Fruit fly (Drosophila melanogaster) whole organism, embryonic: Measurements from ENCODE around the gene nSMase.

Experiments used
- ATbp ChIP-seq: fragments of 200-800 bp; sonication (Bioruptor generic); optimal IDR thresholded peaks from 2 replicates; lab custom pipeline; 2017; ENCODE audit warnings: missing biosample characterization, mild to moderate bottlenecking, missing genetic modification characterization, missing genetic modification reagents
- CG10209 ChIP-seq: fragments of 200-800 bp; sonication (Bioruptor generic); optimal IDR thresholded peaks from 3 replicates; lab custom pipeline; 2017; ENCODE audit warnings: missing biosample characterization, mild to moderate bottlenecking, missing genetic modification characterization, missing genetic modification reagents
- CG11398 ChIP-seq: fragments of 200-800 bp; sonication (Bioruptor generic); optimal IDR thresholded peaks from 2 replicates; lab custom pipeline; 2016; ENCODE audit warnings: missing biosample characterization, missing genetic modification characterization
- CG11504 ChIP-seq: fragments of 200-800 bp; sonication (Bioruptor generic); optimal IDR thresholded peaks from 3 replicates; lab custom pipeline; 2019; ENCODE audit warnings: missing biosample characterization, mild to moderate bottlenecking, missing genetic modification characterization, moderate library complexity
- CG13296 ChIP-seq: fragments of 200-800 bp; sonication (Bioruptor generic); optimal IDR thresholded peaks from 3 replicates; lab custom pipeline; 2018; ENCODE audit warnings: missing biosample characterization, mild to moderate bottlenecking, missing genetic modification characterization
- CG13894 ChIP-seq: fragments of 200-800 bp; sonication (Bioruptor generic); optimal IDR thresholded peaks from 3 replicates; lab custom pipeline; 2018; ENCODE audit warnings: missing biosample characterization, mild to moderate bottlenecking, missing genetic modification characterization, moderate library complexity
- CG14014 ChIP-seq: fragments of 200-800 bp; sonication (Bioruptor generic); IDR thresholded peaks from 2 replicates; pipeline ENCODE4 v1.3.6; 2022; ENCODE audit warnings: missing biosample characterization, missing genetic modification characterization
- CG1529 ChIP-seq: fragments of 200-800 bp; sonication (Bioruptor generic); optimal IDR thresholded peaks from 3 replicates; lab custom pipeline; 2018; ENCODE audit warnings: missing biosample characterization, missing genetic modification characterization
- CG1603 ChIP-seq: fragments of 200-800 bp; sonication (Bioruptor generic); optimal IDR thresholded peaks from 2 replicates; lab custom pipeline; 2019; ENCODE audit warnings: missing biosample characterization, mild to moderate bottlenecking, missing genetic modification characterization, moderate library complexity
- CG17829 ChIP-seq: fragments of 200-800 bp; optimal IDR thresholded peaks from 2 replicates; lab custom pipeline; 2019; ENCODE audit warnings: missing biosample characterization, mild to moderate bottlenecking, missing genetic modification characterization, moderate library complexity
- CG2678 ChIP-seq: fragments of 200-800 bp; sonication (Bioruptor generic); optimal IDR thresholded peaks from 3 replicates; lab custom pipeline; 2019; ENCODE audit warnings: missing biosample characterization, mild to moderate bottlenecking, missing genetic modification characterization, moderate library complexity
- CG31365 ChIP-seq: fragments of 200-800 bp; sonication (Bioruptor generic); optimal IDR thresholded peaks from 2 replicates; lab custom pipeline; 2018; ENCODE audit warnings: missing biosample characterization, mild to moderate bottlenecking, missing genetic modification characterization
- CG31388 ChIP-seq: fragments of 200-800 bp; sonication (Bioruptor generic); optimal IDR thresholded peaks from 2 replicates; lab custom pipeline; 2016; ENCODE audit warnings: missing biosample characterization, missing genetic modification characterization
- CG31441 ChIP-seq: fragments of 200-800 bp; sonication (Bioruptor generic); IDR thresholded peaks from 2 replicates; pipeline ENCODE4 v1.3.6; 2022; ENCODE audit warnings: missing biosample characterization, missing genetic modification characterization
- CG32532 ChIP-seq: fragments of 200-800 bp; sonication (Bioruptor generic); IDR thresholded peaks from 2 replicates; pipeline ENCODE4 v1.3.6; 2022; ENCODE audit warnings: missing biosample characterization, missing genetic modification characterization
- CG32772 ChIP-seq: fragments of 200-800 bp; sonication (Bioruptor generic); IDR thresholded peaks from 2 replicates; pipeline ENCODE4 v1.3.6; 2022; ENCODE audit warnings: missing biosample characterization, missing genetic modification characterization
- CG7745 ChIP-seq: fragments of 200-800 bp; sonication (Bioruptor generic); optimal IDR thresholded peaks from 2 replicates; lab custom pipeline; 2018; ENCODE audit warnings: missing biosample characterization, mild to moderate bottlenecking, missing genetic modification characterization, moderate library complexity
- CG7839 ChIP-seq: fragments of 200-800 bp; sonication (Bioruptor generic); optimal IDR thresholded peaks from 3 replicates; lab custom pipeline; 2018; ENCODE audit warnings: missing biosample characterization, mild to moderate bottlenecking, missing genetic modification characterization, moderate library complexity
- CG8281 ChIP-seq: fragments of 200-800 bp; sonication (Bioruptor generic); optimal IDR thresholded peaks from 2 replicates; lab custom pipeline; 2018; ENCODE audit warnings: missing biosample characterization, mild to moderate bottlenecking, missing genetic modification characterization, moderate library complexity
- CG8359 ChIP-seq: fragments of 200-800 bp; sonication (Bioruptor generic); optimal IDR thresholded peaks from 2 replicates; lab custom pipeline; 2017; ENCODE audit warnings: missing biosample characterization, mild to moderate bottlenecking, missing genetic modification characterization, borderline replicate concordance
- CG9876 ChIP-seq: fragments of 200-800 bp; sonication (Bioruptor generic); optimal IDR thresholded peaks from 2 replicates; lab custom pipeline; 2016; ENCODE audit warnings: missing biosample characterization, missing genetic modification characterization
- ERR ChIP-seq: fragments of 200-800 bp; sonication (Bioruptor generic); optimal IDR thresholded peaks from 2 replicates; lab custom pipeline; 2016; ENCODE audit warnings: missing biosample characterization, missing genetic modification characterization
- Eip74EF ChIP-seq, 2 experiments: fragments of 200-800 bp in 1 of 2; fragments of >200 bp in 1 of 2; sonication (Bioruptor generic) in 1 of 2; optimal IDR thresholded peaks; 2 replicates each; lab custom pipeline; 2017 to 2019; ENCODE audit warnings: missing biosample characterization in 2 of 2, missing genetic modification characterization in 2 of 2, mild to moderate bottlenecking in 1 of 2, moderate library complexity in 1 of 2
- Elba2 ChIP-seq: fragments of 200-800 bp; sonication (Bioruptor generic); optimal IDR thresholded peaks from 3 replicates; lab custom pipeline; 2016; ENCODE audit warnings: missing biosample characterization, missing genetic modification characterization
- Ets65A ChIP-seq: fragments of 200-800 bp; sonication (Bioruptor generic); peaks from one replicate; lab custom pipeline; 2016; ENCODE audit warnings: missing biosample characterization, missing genetic modification characterization
- HHEX ChIP-seq: fragments of 200-800 bp; sonication (Bioruptor generic); optimal IDR thresholded peaks from 3 replicates; lab custom pipeline; 2017; ENCODE audit warnings: missing biosample characterization, mild to moderate bottlenecking, missing genetic modification characterization, missing genetic modification reagents
- Hmx ChIP-seq: fragments of 200-800 bp; sonication (Bioruptor generic); optimal IDR thresholded peaks from 2 replicates; lab custom pipeline; 2016; ENCODE audit warnings: missing biosample characterization, missing genetic modification characterization
- Hr3 ChIP-seq: fragments of 200-800 bp; sonication (Bioruptor generic); optimal IDR thresholded peaks from 3 replicates; lab custom pipeline; 2016; ENCODE audit warnings: missing biosample characterization, missing genetic modification characterization
- MESR4 ChIP-seq: fragments of 200-800 bp; sonication (Bioruptor generic); optimal IDR thresholded peaks from 2 replicates; lab custom pipeline; 2018; ENCODE audit warnings: missing biosample characterization, mild to moderate bottlenecking, missing genetic modification characterization, moderate library complexity
- NfI ChIP-seq: fragments of 200-800 bp; sonication (Bioruptor generic); optimal IDR thresholded peaks from 3 replicates; lab custom pipeline; 2018; ENCODE audit warnings: missing biosample characterization, mild to moderate bottlenecking, missing genetic modification characterization, moderate library complexity
- Oli ChIP-seq: fragments of 200-800 bp; sonication (Bioruptor generic); optimal IDR thresholded peaks from 2 replicates; lab custom pipeline; 2018; ENCODE audit warnings: missing biosample characterization, mild to moderate bottlenecking, missing genetic modification characterization, moderate library complexity
- Poxn ChIP-seq: fragments of 200-800 bp; sonication (Bioruptor generic); IDR thresholded peaks from 2 replicates; pipeline ENCODE4 v1.3.6; 2022; ENCODE audit warnings: missing biosample characterization, missing genetic modification characterization
- Sin3A ChIP-seq: fragments of >200 bp; optimal IDR thresholded peaks from 2 replicates; lab custom pipeline; 2018
- Sry-β ChIP-seq: fragments of 200-800 bp; sonication (Bioruptor generic); optimal IDR thresholded peaks from 2 replicates; lab custom pipeline; 2018; ENCODE audit warnings: missing biosample characterization, mild to moderate bottlenecking, missing genetic modification characterization, moderate library complexity
- Xbp1 ChIP-seq: fragments of 200-800 bp; sonication (Bioruptor generic); optimal IDR thresholded peaks from 3 replicates; lab custom pipeline; 2016; ENCODE audit warnings: missing biosample characterization, mild to moderate bottlenecking, missing genetic modification characterization
- ab ChIP-seq: fragments of 200-800 bp; sonication (Bioruptor generic); optimal IDR thresholded peaks from 2 replicates; lab custom pipeline; 2016; ENCODE audit warnings: missing biosample characterization, missing genetic modification characterization
- bbx ChIP-seq: fragments of 200-800 bp; sonication (Bioruptor generic); IDR thresholded peaks from 2 replicates; pipeline ENCODE4 v1.3.6; 2022; ENCODE audit warnings: missing biosample characterization, missing genetic modification characterization; ENCODE audit not compliant: partially characterized antibody
- chinmo ChIP-seq: fragments of 200-800 bp; sonication (Bioruptor generic); IDR thresholded peaks from 4 replicates; pipeline ENCODE4 v1.3.6; 2022; ENCODE audit warnings: missing biosample characterization, missing genetic modification characterization; ENCODE audit not compliant: partially characterized antibody
- exex ChIP-seq: fragments of 200-800 bp; sonication (Bioruptor generic); optimal IDR thresholded peaks from 4 replicates; lab custom pipeline; 2018; ENCODE audit warnings: missing biosample characterization, mild to moderate bottlenecking, missing genetic modification characterization, moderate library complexity
- gcm ChIP-seq: fragments of 200-800 bp; sonication (Bioruptor generic); optimal IDR thresholded peaks from 2 replicates; lab custom pipeline; 2019; ENCODE audit warnings: missing biosample characterization, mild to moderate bottlenecking, missing genetic modification characterization, moderate library complexity
- gt ChIP-seq: fragments of 200-800 bp; sonication (Bioruptor generic); IDR thresholded peaks from 2 replicates; pipeline ENCODE4 v1.3.6; 2022; ENCODE audit warnings: missing biosample characterization, missing genetic modification characterization
- her ChIP-seq: fragments of 200-800 bp; sonication (Bioruptor generic); optimal IDR thresholded peaks from 2 replicates; lab custom pipeline; 2016; ENCODE audit warnings: missing biosample characterization, missing genetic modification characterization
- insv ChIP-seq, 2 experiments: fragments of 200-800 bp; sonication (Bioruptor generic); optimal IDR thresholded peaks; 3 replicates each; lab custom pipeline; 2016 to 2018; ENCODE audit warnings: missing biosample characterization in 2 of 2, missing genetic modification characterization in 2 of 2
- knrl ChIP-seq: fragments of 200-800 bp; sonication (Bioruptor generic); IDR thresholded peaks from 3 replicates; pipeline ENCODE4 v1.3.6; 2022; ENCODE audit warnings: missing biosample characterization, missing genetic modification characterization; ENCODE audit not compliant: partially characterized antibody
- lmd ChIP-seq: fragments of 200-800 bp; sonication (Bioruptor generic); IDR thresholded peaks from 2 replicates; pipeline ENCODE4 v1.3.6; 2022; ENCODE audit warnings: missing biosample characterization, missing genetic modification characterization
- oc ChIP-seq: fragments of 200-800 bp; sonication (Bioruptor generic); optimal IDR thresholded peaks from 2 replicates; lab custom pipeline; 2018; ENCODE audit warnings: missing biosample characterization, mild to moderate bottlenecking, missing genetic modification characterization, moderate library complexity
- pan ChIP-seq, 4 experiments: fragments of >200 bp in 3 of 4; fragments of 200-800 bp in 1 of 4; sonication (Bioruptor generic) in 1 of 4; optimal IDR thresholded peaks in 3 of 4; IDR thresholded peaks in 1 of 4; 2 replicates each; pipeline versions ENCODE4 v1.3.6 to Lab custom; 2017 to 2022; ENCODE audit warnings: missing biosample characterization in 2 of 4, missing genetic modification characterization in 2 of 4, mixed read lengths in 1 of 4
- pita ChIP-seq: fragments of 200-800 bp; sonication (Bioruptor generic); optimal IDR thresholded peaks from 2 replicates; lab custom pipeline; 2017; ENCODE audit warnings: missing biosample characterization, mild to moderate bottlenecking, missing genetic modification characterization
- sqz ChIP-seq: fragments of 200-800 bp; sonication (Bioruptor generic); optimal IDR thresholded peaks from 3 replicates; lab custom pipeline; 2018; ENCODE audit warnings: missing biosample characterization, mild to moderate bottlenecking, missing genetic modification characterization

Gene nSMase

dm6 chr3L:3192912-3193311 lies 26.0 kb upstream of the nSMase start, which contains the start of gene Hsp83 (continued):
- TF ChIP-seq Eip74EF (GFP tag; optimal IDR thresholded peaks at IDR 0.05; lab: Kevin White, UChicago): peak in 1 of 2 experiments; percentile 88
- TF ChIP-seq Elba2: peak; percentile 68
- TF ChIP-seq CG7839 (tag; lab: Kevin White, UChicago): peak; percentile 91
- TF ChIP-seq ATbp (GFP tag; lab: Kevin White, UChicago): peak; percentile 97
- TF ChIP-seq CG32772 (GFP tag; lab: Robert Waterston, UW): peak; percentile 84
- peak; percentile 87 for TF ChIP-seq Xbp1 (GFP tag; lab: Kevin White, UChicago)
- TF ChIP-seq CG13296 (GFP tag; lab: Kevin White, UChicago): peak; percentile 99
- TF ChIP-seq Oli (tag; lab: Kevin White, UChicago): peak; percentile 86
- TF ChIP-seq gcm (GFP tag; lab: Kevin White, UChicago): peak; percentile 98
- peak; percentile 95 for TF ChIP-seq CG1529 (GFP tag; lab: Kevin White, UChicago)
- TF ChIP-seq CG9876 (GFP tag; lab: Kevin White, UChicago): peak; percentile 89
- TF ChIP-seq CG14014: peak; percentile 90
- peak; percentile 73 for TF ChIP-seq Hr3 (GFP tag; lab: Kevin White, UChicago)
- peak; percentile 98 for TF ChIP-seq NfI (GFP tag; lab: Kevin White, UChicago)
- TF ChIP-seq bbx (GFP tag; lab: Robert Waterston, UW): peak; percentile 62
- peak; percentile 97 for TF ChIP-seq CG13894 (tag; lab: Kevin White, UChicago)
- peak; percentile 80 for TF ChIP-seq lmd
- peak; percentile 6 for TF ChIP-seq pita
- peak; percentile 39 for TF ChIP-seq Hmx (GFP tag; lab: Kevin White, UChicago)
- peak; percentile 96 for TF ChIP-seq her
- peak; percentile 91 for TF ChIP-seq CG31441
- peak; percentile 95 for TF ChIP-seq CG1603 (tag; lab: Kevin White, UChicago)
- peak; percentile 84; the same call in 3 of the 4 replicates for TF ChIP-seq chinmo
- TF ChIP-seq CG17829 (tag; lab: Kevin White, UChicago): peak; percentile 90
- TF ChIP-seq gt (GFP tag; lab: Robert Waterston, UW): peak; percentile 58; the same call in 1 of the 2 replicates
- TF ChIP-seq CG10209: peak; percentile 96
- TF ChIP-seq ERR (GFP tag; lab: Kevin White, UChicago): peak; percentile 84
- TF ChIP-seq HHEX: peak; percentile 99
- peak in 1 of 2 experiments; percentile 89 for TF ChIP-seq insv (GFP tag; optimal IDR thresholded peaks at IDR 0.05; lab: Kevin White, UChicago)
- peak; percentile 73 for TF ChIP-seq Sry-β
- no peak for TF ChIP-seq Sin3A (lab: Kevin White, UChicago)
- TF ChIP-seq CG7745: peak; percentile 80
- peak; percentile 98 for TF ChIP-seq sqz (GFP tag; lab: Kevin White, UChicago)
- TF ChIP-seq Ets65A (GFP tag; lab: Kevin White, UChicago): peak; percentile 99
- peak; percentile 85 for TF ChIP-seq CG11504 (tag; lab: Kevin White, UChicago)
- TF ChIP-seq CG31365 (tag; lab: Kevin White, UChicago): peak; percentile 95
- TF ChIP-seq MESR4 (GFP tag; lab: Kevin White, UChicago): peak; percentile 92
- TF ChIP-seq CG2678: peak; percentile 91
- TF ChIP-seq oc (tag; lab: Kevin White, UChicago): peak; percentile 92
- TF ChIP-seq Poxn: peak; percentile 40; the same call in 1 of the 2 replicates
- TF ChIP-seq CG31388 (GFP tag; lab: Kevin White, UChicago): peak; percentile 58
- TF ChIP-seq CG8281: peak; percentile 74
- peak; percentile 95 for TF ChIP-seq CG11398 (GFP tag; lab: Kevin White, UChicago)
- TF ChIP-seq knrl (GFP tag; lab: Robert Waterston, UW): no peak
- TF ChIP-seq ab (GFP tag; lab: Kevin White, UChicago): peak; percentile 3
- TF ChIP-seq exex (tag; lab: Kevin White, UChicago): peak; percentile 84
- peak; percentile 95 for TF ChIP-seq CG32532 (GFP tag; lab: Robert Waterston, UW)
- TF ChIP-seq pan (optimal IDR thresholded peaks at IDR 0.05; lab: Kevin White, UChicago): no peak
- TF ChIP-seq pan (GFP tag; optimal IDR thresholded peaks at IDR 0.05 in 1 of 2, IDR thresholded peaks at IDR 0.05 in 1 of 2): peak in 1 of 2 experiments; percentile 92
- peak; percentile 93 for TF ChIP-seq CG8359 (GFP tag; lab: Kevin White, UChicago)
